Fruit fly (Drosophila melanogaster): ENCODE measurements around the gene eIF4E3.

Gene eIF4E3

DNA sequence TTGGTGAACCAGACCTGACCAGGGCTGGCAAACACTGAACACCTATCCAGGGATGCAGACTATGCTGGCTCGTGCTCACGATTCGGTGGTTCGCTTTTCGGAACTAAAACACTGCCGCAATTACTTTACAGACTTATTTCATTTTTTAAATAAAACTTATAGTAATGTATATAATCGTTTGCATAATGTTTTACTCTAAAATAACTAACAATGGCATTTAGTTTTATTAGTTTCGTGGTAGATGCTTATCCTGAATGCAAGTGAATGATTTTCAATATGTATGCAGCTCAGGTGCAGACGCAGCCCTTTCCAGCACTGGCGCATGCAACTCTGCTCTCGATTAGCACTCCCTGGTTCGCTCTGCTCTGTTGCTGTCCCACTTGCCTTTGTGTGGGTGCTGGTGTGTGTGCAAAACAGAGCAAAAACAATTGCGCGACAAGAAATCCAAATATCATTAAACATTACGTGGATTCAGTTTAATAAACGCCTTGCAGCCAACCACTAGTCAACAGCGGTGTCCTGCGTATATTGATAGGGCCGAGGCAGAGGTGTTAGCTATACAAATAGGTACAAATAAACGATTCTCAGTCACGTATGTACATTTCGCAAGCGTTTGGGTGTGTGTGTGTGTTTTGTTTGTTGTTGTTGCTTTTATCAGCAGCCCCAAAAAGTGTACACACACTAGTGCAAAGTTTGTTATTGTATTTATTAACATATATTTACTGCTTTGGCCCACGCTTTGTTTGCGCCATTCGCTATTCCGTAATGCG, 42.2 kb upstream of the eIF4E3 start, which contains the start of the genes ERR and Atg18a (continued):
- TF ChIP-seq CG6654 (GFP tag; optimal IDR thresholded peaks at IDR 0.05) (peak; percentile 32), cato (GFP tag; optimal IDR thresholded peaks at IDR 0.05; ENCODE audit: borderline replicate concordance) (peak; percentile 59), Fer3 (tag; optimal IDR thresholded peaks at IDR 0.05) (peak; percentile 82), CG12219 (GFP tag; optimal IDR thresholded peaks at IDR 0.05) (no peak), lab (GFP tag; optimal IDR thresholded peaks at IDR 0.05) (peak; percentile 83), CG14965 (GFP tag; optimal IDR thresholded peaks at IDR 0.05; ENCODE audit: borderline replicate concordance) (no peak), CG1233 (GFP tag; optimal IDR thresholded peaks at IDR 0.05) (peak; percentile 77), Nf-YB (GFP tag; optimal IDR thresholded peaks at IDR 0.05) (peak; percentile 33), ato (GFP tag; IDR thresholded peaks at IDR 0.05; ENCODE audit: partially characterized antibody) (no peak), nom (GFP tag; optimal IDR thresholded peaks at IDR 0.05) (no peak), Atf3 (GFP tag; optimal IDR thresholded peaks at IDR 0.05) (peak; percentile 62), CG2129 (GFP tag; IDR thresholded peaks at IDR 0.05; ENCODE audit: partially characterized antibody) (0 out of 2 replicates have a peak, but pooled peaks have one; percentile 13), H15 (GFP tag; IDR thresholded peaks at IDR 0.05) (peak; percentile 88), trh (GFP tag; optimal IDR thresholded peaks at IDR 0.05) (peak; percentile 24), CG13775 (GFP tag; optimal IDR thresholded peaks at IDR 0.05) (peak; percentile 90), Drgx (GFP tag; IDR thresholded peaks at IDR 0.05) (peak; percentile 84), CG4820 (GFP tag; optimal IDR thresholded peaks at IDR 0.05) (peak; percentile 78), D19A (tag; optimal IDR thresholded peaks at IDR 0.05) (no peak), CG10654 (GFP tag; optimal IDR thresholded peaks at IDR 0.05) (peak; percentile 82), Poxn (GFP tag; IDR thresholded peaks at IDR 0.05) (peak; percentile 63), slou (GFP tag; optimal IDR thresholded peaks at IDR 0.05) (peak; percentile 87), her (GFP tag; optimal IDR thresholded peaks at IDR 0.05) (peak; percentile 57), CG4707 (GFP tag; optimal IDR thresholded peaks at IDR 0.05) (no peak), Camta (GFP tag; optimal IDR thresholded peaks at IDR 0.05) (peak; percentile 56), CG30431 (GFP tag; optimal IDR thresholded peaks at IDR 0.05) (peak; percentile 74), CG6854 (GFP tag; optimal IDR thresholded peaks at IDR 0.05) (no peak), D19B (GFP tag; optimal IDR thresholded peaks at IDR 0.05) (peak; percentile 60), vnd (GFP tag; IDR thresholded peaks at IDR 0.05; ENCODE audit: partially characterized antibody) (peak; percentile 60; the same call in 2 of the 3 replicates), Abd-B (GFP tag; optimal IDR thresholded peaks at IDR 0.05) (peak; percentile 92), sna (GFP tag; IDR thresholded peaks at IDR 0.05; ENCODE audit: partially characterized antibody) (no peak), CG1529 (GFP tag; optimal IDR thresholded peaks at IDR 0.05) (peak; percentile 36), CG11093 (GFP tag; IDR thresholded peaks at IDR 0.05) (peak; percentile 81), CG17912 (GFP tag; optimal IDR thresholded peaks at IDR 0.05) (peak; percentile 40), Bgb (GFP tag; IDR thresholded peaks at IDR 0.05; ENCODE audit: partially characterized antibody) (peak; percentile 34; the same call in 1 of the 2 replicates), fd64A (GFP tag; optimal IDR thresholded peaks at IDR 0.05) (no peak), Hr3 (GFP tag; optimal IDR thresholded peaks at IDR 0.05) (peak; percentile 91), luna (GFP tag; optimal IDR thresholded peaks at IDR 0.05) (peak; percentile 23), prd (optimal IDR thresholded peaks at IDR 0.05) (no peak), prd (GFP tag; IDR thresholded peaks at IDR 0.05) (peak; percentile 93), nerfin-2 (GFP tag; IDR thresholded peaks at IDR 0.05; ENCODE audit: partially characterized antibody) (0 out of 2 replicates have a peak, but pooled peaks have one; percentile 26), Bteb2 (GFP tag; optimal IDR thresholded peaks at IDR 0.05) (peak; percentile 75), Lhr (GFP tag; optimal IDR thresholded peaks at IDR 0.05) (peak; percentile 82), sob (GFP tag; IDR thresholded peaks at IDR 0.05) (peak; percentile 93), gro (GFP tag; optimal IDR thresholded peaks at IDR 0.05) (peak; percentile 66), CG8359 (GFP tag; optimal IDR thresholded peaks at IDR 0.05; ENCODE audit: borderline replicate concordance) (no peak), NC2β (GFP tag; optimal IDR thresholded peaks at IDR 0.05) (peak; percentile 39), Gsc (GFP tag; IDR thresholded peaks at IDR 0.05) (peak; percentile 61), pnt (GFP tag; optimal IDR thresholded peaks at IDR 0.05) (peak; percentile 79)
